Fruit fly (Drosophila melanogaster) whole organism, wandering third instar larva: ENCODE results near the gene CycB3.

Experiments
- CG9705 ChIP-seq: fragments of 200-800 bp; sonication (Bioruptor generic); optimal IDR thresholded peaks from 2 replicates; lab custom pipeline; 2018; ENCODE audit warnings: missing biosample characterization, mild to moderate bottlenecking, missing genetic modification characterization
- CrebA ChIP-seq: fragments of 200-800 bp; sonication (Bioruptor generic); optimal IDR thresholded peaks from 2 replicates; lab custom pipeline; 2016; ENCODE audit warnings: missing biosample characterization, mild to moderate bottlenecking, missing genetic modification characterization, borderline replicate concordance
- Dif ChIP-seq: fragments of 200-275, 200-300 bp; sonication (Bioruptor generic); optimal IDR thresholded peaks from 2 replicates; lab custom pipeline; 2018; ENCODE audit warnings: missing biosample characterization, missing genetic modification characterization; ENCODE audit not compliant: partially characterized antibody
- GATAd ChIP-seq: sonication (Bioruptor generic); optimal IDR thresholded peaks from 2 replicates; lab custom pipeline; 2016; ENCODE audit warnings: missing biosample characterization, missing genetic modification characterization
- HLH106 ChIP-seq: fragments of 200-800 bp; optimal IDR thresholded peaks from 3 replicates; lab custom pipeline; 2019; ENCODE audit warnings: missing biosample characterization, mild to moderate bottlenecking, missing genetic modification characterization, moderate library complexity
- Hnf4 ChIP-seq: fragments of 200-800 bp; sonication (Bioruptor generic); optimal IDR thresholded peaks from 2 replicates; lab custom pipeline; 2016; ENCODE audit warnings: missing biosample characterization, mild to moderate bottlenecking, missing genetic modification characterization
- Hr78 ChIP-seq: fragments of >200 bp; optimal IDR thresholded peaks from 2 replicates; lab custom pipeline; 2017; ENCODE audit warnings: missing biosample characterization, missing genetic modification characterization
- Hr83 ChIP-seq: fragments of 200-300 bp; sonication (Bioruptor generic); optimal IDR thresholded peaks from 2 replicates; lab custom pipeline; 2016; ENCODE audit warnings: missing biosample characterization, mild to moderate bottlenecking, missing genetic modification characterization, moderate library complexity; ENCODE audit not compliant: poor library complexity, severe bottlenecking
- Jra ChIP-seq: sonication (Bioruptor generic); optimal IDR thresholded peaks from 2 replicates; lab custom pipeline; 2016; ENCODE audit warnings: missing biosample characterization, missing genetic modification characterization
- N ChIP-seq: fragments of >200 bp; optimal IDR thresholded peaks from 2 replicates; lab custom pipeline; 2018; ENCODE audit warnings: missing biosample characterization, missing external identifiers, missing genetic modification characterization
- OdsH ChIP-seq: fragments of 200-800 bp; sonication (Bioruptor generic); optimal IDR thresholded peaks from 2 replicates; lab custom pipeline; 2016; ENCODE audit warnings: missing biosample characterization, mild to moderate bottlenecking, missing genetic modification characterization
- Rel ChIP-seq, 2 experiments: fragments of 200-800 bp; sonication (Bioruptor generic) in 1 of 2; optimal IDR thresholded peaks; 2 replicates in 1 of 2; 3 replicates in 1 of 2; lab custom pipeline; 2016 to 2019; ENCODE audit warnings: mild to moderate bottlenecking in 2 of 2, missing biosample characterization in 2 of 2, missing genetic modification characterization in 2 of 2, moderate library complexity in 1 of 2
- Sp1 ChIP-seq: fragments of 200-800 bp; sonication (Bioruptor generic); optimal IDR thresholded peaks from 3 replicates; lab custom pipeline; 2019; ENCODE audit warnings: missing biosample characterization, mild to moderate bottlenecking, missing genetic modification characterization, moderate library complexity
- Vsx2 ChIP-seq: fragments of 200-300, 225-300 bp; sonication (Bioruptor generic); optimal IDR thresholded peaks from 2 replicates; lab custom pipeline; 2018; ENCODE audit warnings: missing biosample characterization, missing genetic modification characterization; ENCODE audit not compliant: partially characterized antibody
- br ChIP-seq: fragments of 200-800 bp; sonication (Bioruptor generic); optimal IDR thresholded peaks from 2 replicates; lab custom pipeline; 2016; ENCODE audit warnings: missing biosample characterization, missing genetic modification characterization
- brk ChIP-seq: fragments of 200-800 bp; sonication (Bioruptor generic); optimal IDR thresholded peaks from 2 replicates; lab custom pipeline; 2016; ENCODE audit warnings: missing biosample characterization, mild to moderate bottlenecking, missing genetic modification characterization
- dl ChIP-seq, 2 experiments: fragments of 175-275, 200-275 bp in 1 of 2; fragments of 200-275 bp in 1 of 2; sonication (Bioruptor generic); optimal IDR thresholded peaks; lab custom pipeline; 2018; ENCODE audit warnings: mild to moderate bottlenecking in 2 of 2, missing biosample characterization in 2 of 2, missing genetic modification characterization in 2 of 2, moderate library complexity in 2 of 2; ENCODE audit not compliant: partially characterized antibody in 2 of 2, insufficient read depth in 1 of 2
- dmrt93B ChIP-seq: fragments of 200-800 bp; sonication (Bioruptor generic); optimal IDR thresholded peaks from 2 replicates; lab custom pipeline; 2018; ENCODE audit warnings: missing biosample characterization, mild to moderate bottlenecking, missing genetic modification characterization
- dsf ChIP-seq: sonication (Bioruptor generic); optimal IDR thresholded peaks from 2 replicates; lab custom pipeline; 2016; ENCODE audit warnings: missing biosample characterization, missing genetic modification characterization, borderline replicate concordance
- ey ChIP-seq: fragments of 200-800 bp; sonication (Bioruptor generic); optimal IDR thresholded peaks from 2 replicates; lab custom pipeline; 2016; ENCODE audit warnings: missing biosample characterization, missing genetic modification characterization
- h ChIP-seq: fragments of 200-800 bp; sonication (Bioruptor generic); optimal IDR thresholded peaks from 3 replicates; lab custom pipeline; 2016; ENCODE audit warnings: missing biosample characterization, mild to moderate bottlenecking, missing genetic modification characterization
- lola ChIP-seq: fragments of >200 bp; optimal IDR thresholded peaks from 2 replicates; lab custom pipeline; 2017; ENCODE audit warnings: missing biosample characterization, missing genetic modification characterization
- pan ChIP-seq: fragments of >200 bp; optimal IDR thresholded peaks from 2 replicates; lab custom pipeline; 2017
- psq ChIP-seq: fragments of 200-800 bp; sonication (Bioruptor generic); optimal IDR thresholded peaks from 3 replicates; lab custom pipeline; 2017; ENCODE audit warnings: missing biosample characterization, mild to moderate bottlenecking, missing genetic modification characterization, moderate library complexity
- rgr ChIP-seq: fragments of 200-800 bp; sonication (Bioruptor generic); optimal IDR thresholded peaks from 3 replicates; lab custom pipeline; 2016; ENCODE audit warnings: missing biosample characterization, mild to moderate bottlenecking, missing genetic modification characterization
- sage ChIP-seq: fragments of 200-800 bp; sonication (Bioruptor generic); optimal IDR thresholded peaks from 2 replicates; lab custom pipeline; 2016; ENCODE audit warnings: missing biosample characterization, mild to moderate bottlenecking, missing genetic modification characterization
- sv ChIP-seq: fragments of 200-800 bp; sonication (Bioruptor generic); optimal IDR thresholded peaks from 3 replicates; lab custom pipeline; 2016; ENCODE audit warnings: missing biosample characterization, missing genetic modification characterization
- tai ChIP-seq: sonication (Bioruptor generic); optimal IDR thresholded peaks from 2 replicates; lab custom pipeline; 2016; ENCODE audit warnings: missing biosample characterization, missing genetic modification characterization
- woc ChIP-seq: sonication (Bioruptor generic); optimal IDR thresholded peaks from 2 replicates; lab custom pipeline; 2016; ENCODE audit warnings: missing biosample characterization, mild to moderate bottlenecking, missing genetic modification characterization

CycB3 gene

dm6 chr3R:24862574-24863089 lies 8.0 kb downstream of the CycB3 start, which contains the start of gene CG7016:
TSS of gene CG7016 (plus strand) at chr3R:24862931.
- TF ChIP-seq Rel (GFP tag; optimal IDR thresholded peaks at IDR 0.05; lab: Kevin White, UChicago) (no peak), Rel (tag; optimal IDR thresholded peaks at IDR 0.05; lab: Kevin White, UChicago) (peak; percentile 93), lola (GFP tag; lab: Kevin White, UChicago) (no peak)

- TF ChIP-seq HLH106 (tag; lab: Kevin White, UChicago) (no peak), OdsH (GFP tag; lab: Kevin White, UChicago) (no peak), Hnf4 (GFP tag; lab: Kevin White, UChicago) (no peak)
Measured at dm6 chr3R:24862065-24862464, 8.6 kb downstream of the CycB3 start, which contains the start of gene CG13640. TSS of gene CG13640 (minus strand) at chr3R:24862165.

- no peak for TF ChIP-seq sage
- peak; percentile 11 for TF ChIP-seq h
Measured at dm6 chr3R:24860316-24860826, 10.2 kb downstream of the CycB3 start, which contains the start of gene CG13639. TSS of gene CG13639 (minus strand) at chr3R:24860366.

dm6 chr3R:24859701-24860100 lies 10.9 kb downstream of the CycB3 start, which contains the start of gene ppk22:
TSS of gene ppk22 (minus strand) at chr3R:24859801.
- TF ChIP-seq HLH106 (tag; lab: Kevin White, UChicago): no peak
- no peak for TF ChIP-seq Jra (GFP tag; lab: Kevin White, UChicago)
- no peak for TF ChIP-seq GATAd (GFP tag; lab: Kevin White, UChicago)
- TF ChIP-seq Hr78 (GFP tag; lab: Kevin White, UChicago): no peak
- no peak for TF ChIP-seq Vsx2 (GFP tag; lab: Kevin White, UChicago)
- TF ChIP-seq N: no peak
- no peak for TF ChIP-seq CG9705 (GFP tag; lab: Kevin White, UChicago)
- no peak for TF ChIP-seq Hr83 (GFP tag; lab: Kevin White, UChicago)
- no peak for TF ChIP-seq rgr
- no peak for TF ChIP-seq tai (GFP tag; lab: Kevin White, UChicago)
- TF ChIP-seq br (GFP tag; lab: Kevin White, UChicago): no peak
- TF ChIP-seq woc (GFP tag; lab: Kevin White, UChicago): no peak
- no peak for TF ChIP-seq dl (GFP tag; optimal IDR thresholded peaks at IDR 0.05; lab: Kevin White, UChicago; ENCODE audit: insufficient read depth in 1 of 2, partially characterized antibody in 2 of 2)
- no peak for TF ChIP-seq Dif
- TF ChIP-seq dsf (GFP tag; lab: Kevin White, UChicago): no peak
- no peak for TF ChIP-seq psq (GFP tag; lab: Kevin White, UChicago)
- TF ChIP-seq brk (GFP tag; lab: Kevin White, UChicago): no peak
- TF ChIP-seq Sp1 (GFP tag; lab: Kevin White, UChicago): no peak
- no peak for TF ChIP-seq Rel (GFP tag; optimal IDR thresholded peaks at IDR 0.05; lab: Kevin White, UChicago)
- no peak for TF ChIP-seq Rel (tag; optimal IDR thresholded peaks at IDR 0.05; lab: Kevin White, UChicago)
- TF ChIP-seq ey: no peak

- TF ChIP-seq Jra (GFP tag; lab: Kevin White, UChicago) (no peak), Hnf4 (GFP tag; lab: Kevin White, UChicago) (no peak), dmrt93B (GFP tag; lab: Kevin White, UChicago) (no peak)
Measured at dm6 chr3R:24857459-24857858, 13.2 kb downstream of the CycB3 start, which contains the start of gene CAH4. TSS of gene CAH4 (minus strand) at chr3R:24857559.

- TF ChIP-seq sv (GFP tag; lab: Kevin White, UChicago) (no peak), Rel (GFP tag; optimal IDR thresholded peaks at IDR 0.05; lab: Kevin White, UChicago) (no peak), Rel (tag; optimal IDR thresholded peaks at IDR 0.05; lab: Kevin White, UChicago) (no peak), CrebA (GFP tag; lab: Kevin White, UChicago) (no peak), rgr (no peak), Dif (no peak), pan (lab: Kevin White, UChicago) (no peak), woc (GFP tag; lab: Kevin White, UChicago) (no peak), Hr78 (GFP tag; lab: Kevin White, UChicago) (no peak), h (no peak), dl (GFP tag; optimal IDR thresholded peaks at IDR 0.05; lab: Kevin White, UChicago; ENCODE audit: insufficient read depth in 1 of 2, partially characterized antibody in 2 of 2) (no peak), br (GFP tag; lab: Kevin White, UChicago) (no peak), lola (GFP tag; lab: Kevin White, UChicago) (no peak), Sp1 (GFP tag; lab: Kevin White, UChicago) (no peak), Jra (GFP tag; lab: Kevin White, UChicago) (no peak)
Measured at dm6 chr3R:24856143-24856542, 14.5 kb downstream of the CycB3 start, which contains the start of gene HDAC11. TSS of gene HDAC11 (minus strand) at chr3R:24856243.
